Worm (Caenorhabditis elegans) whole organism, L2 larva: ENCODE data around the gene C44H4.6.
A peak's percentile ranks its signal among the peaks of the same experiment; 100 is the strongest.

Source experiments
- C34F6.9 ChIP-seq: fragments of 150-350 bp; optimal IDR thresholded peaks from 2 replicates; lab custom pipeline; 2014; ENCODE audit warnings: missing biosample characterization, missing genetic modification characterization
- F13H6.1 ChIP-seq: sonication (generic microtip); optimal IDR thresholded peaks from 2 replicates; lab custom pipeline; 2016; ENCODE audit warnings: missing genetic modification characterization, missing compliant biosample characterization
- R02D3.7 ChIP-seq: fragments of 150-350 bp; optimal IDR thresholded peaks from 2 replicates; lab custom pipeline; 2014; ENCODE audit warnings: missing biosample characterization, missing genetic modification characterization
- Y55F3AM.14 ChIP-seq: fragments of 200-800 bp; sonication (Bioruptor generic); optimal IDR thresholded peaks from 2 replicates; lab custom pipeline; 2018; ENCODE audit warnings: mild to moderate bottlenecking, missing genetic modification characterization, missing compliant biosample characterization
- ZK546.5 ChIP-seq: sonication (generic microtip); optimal IDR thresholded peaks from 2 replicates; lab custom pipeline; 2017; ENCODE audit warnings: missing biosample characterization, missing genetic modification characterization
- alr-1 ChIP-seq: fragments of 150-350 bp; optimal IDR thresholded peaks from 2 replicates; lab custom pipeline; 2014; ENCODE audit warnings: missing biosample characterization, missing genetic modification characterization
- aly-2 ChIP-seq: fragments of 150-350 bp; optimal IDR thresholded peaks from 2 replicates; lab custom pipeline; 2014; ENCODE audit warnings: missing biosample characterization, missing genetic modification characterization
- ama-1 ChIP-seq: fragments of 150-350 bp; optimal IDR thresholded peaks from 2 replicates; lab custom pipeline; 2018; ENCODE audit warnings: inconsistent platforms
- blmp-1 ChIP-seq: sonication (generic microtip); optimal IDR thresholded peaks from 2 replicates; lab custom pipeline; 2017; ENCODE audit warnings: missing genetic modification characterization, mild to moderate bottlenecking, missing compliant biosample characterization, antibody characterized with exemption, moderate library complexity; ENCODE audit not compliant: insufficient read depth
- ceh-16 ChIP-seq: fragments of 150-350 bp; optimal IDR thresholded peaks from 2 replicates; lab custom pipeline; 2014; ENCODE audit warnings: missing biosample characterization, missing genetic modification characterization
- ceh-82 ChIP-seq: fragments of 150-350 bp; optimal IDR thresholded peaks from 2 replicates; lab custom pipeline; 2014; ENCODE audit warnings: missing biosample characterization, missing genetic modification characterization
- crh-2 ChIP-seq: sonication (generic microtip); optimal IDR thresholded peaks from 2 replicates; lab custom pipeline; 2017; ENCODE audit warnings: missing biosample characterization, missing genetic modification characterization
- dmd-4 ChIP-seq: sonication (generic microtip); optimal IDR thresholded peaks from 2 replicates; lab custom pipeline; 2017; ENCODE audit warnings: missing biosample characterization, missing genetic modification characterization
- egl-27 ChIP-seq: sonication (generic microtip); optimal IDR thresholded peaks from 3 replicates; lab custom pipeline; 2017; ENCODE audit warnings: missing biosample characterization, missing genetic modification reagents, missing genetic modification characterization
- elt-1 ChIP-seq: fragments of 150-350 bp; optimal IDR thresholded peaks from 2 replicates; lab custom pipeline; 2014; ENCODE audit warnings: missing biosample characterization, missing genetic modification characterization
- elt-3 ChIP-seq: sonication (generic microtip); optimal IDR thresholded peaks from 2 replicates; lab custom pipeline; 2017; ENCODE audit warnings: missing biosample characterization, missing genetic modification characterization
- fos-1 ChIP-seq: fragments of 150-350 bp; optimal IDR thresholded peaks from 2 replicates; lab custom pipeline; 2014; ENCODE audit warnings: missing biosample characterization, missing genetic modification characterization
- gmeb-1 ChIP-seq: fragments of 150-350 bp; optimal IDR thresholded peaks from 2 replicates; lab custom pipeline; 2014; ENCODE audit warnings: missing biosample characterization, missing genetic modification characterization
- lin-11 ChIP-seq: fragments of 150-350 bp; sonication (generic microtip); optimal IDR thresholded peaks from 2 replicates; lab custom pipeline; 2014; ENCODE audit warnings: missing biosample characterization, missing genetic modification characterization, inconsistent platforms, mixed read lengths
- lin-13 ChIP-seq: fragments of 150-350 bp; optimal IDR thresholded peaks from 2 replicates; lab custom pipeline; 2014; ENCODE audit warnings: missing biosample characterization, missing genetic modification reagents, missing genetic modification characterization
- lin-39 ChIP-seq: fragments of 150-350 bp; optimal IDR thresholded peaks from 2 replicates; lab custom pipeline; 2014; ENCODE audit warnings: missing biosample characterization, missing genetic modification reagents, missing genetic modification characterization
- lsy-2 ChIP-seq, 2 experiments: fragments of 150-350 bp in 1 of 2; sonication (generic microtip) in 1 of 2; optimal IDR thresholded peaks; 2 replicates each; lab custom pipeline; 2014 to 2017; ENCODE audit warnings: missing biosample characterization in 2 of 2, missing genetic modification characterization in 2 of 2
- mab-5 ChIP-seq: fragments of 150-350 bp; optimal IDR thresholded peaks from 2 replicates; lab custom pipeline; 2014; ENCODE audit warnings: missing biosample characterization, missing genetic modification characterization
- mbf-1 ChIP-seq: sonication (generic microtip); optimal IDR thresholded peaks from 2 replicates; lab custom pipeline; 2017; ENCODE audit warnings: missing biosample characterization, missing genetic modification characterization
- mdl-1 ChIP-seq, 2 experiments: fragments of 150-350 bp in 1 of 2; sonication (generic microtip) in 1 of 2; optimal IDR thresholded peaks; 2 replicates each; lab custom pipeline; 2017; ENCODE audit warnings: missing biosample characterization in 2 of 2, missing genetic modification characterization in 2 of 2
- nhr-10 ChIP-seq: sonication (generic microtip); optimal IDR thresholded peaks from 2 replicates; lab custom pipeline; 2017; ENCODE audit warnings: missing biosample characterization, missing genetic modification characterization
- nhr-11 ChIP-seq: fragments of 150-350 bp; optimal IDR thresholded peaks from 2 replicates; lab custom pipeline; 2014; ENCODE audit warnings: missing biosample characterization, missing genetic modification characterization
- nhr-12 ChIP-seq: fragments of 150-350 bp; optimal IDR thresholded peaks from 2 replicates; lab custom pipeline; 2014; ENCODE audit warnings: missing biosample characterization, missing genetic modification characterization
- nhr-129 ChIP-seq: fragments of 150-350 bp; optimal IDR thresholded peaks from 2 replicates; lab custom pipeline; 2014; ENCODE audit warnings: missing biosample characterization, missing genetic modification characterization
- nhr-21 ChIP-seq: fragments of 150-350 bp; optimal IDR thresholded peaks from 2 replicates; lab custom pipeline; 2014; ENCODE audit warnings: missing biosample characterization, missing genetic modification characterization
- nhr-23 ChIP-seq: fragments of 150-350 bp; optimal IDR thresholded peaks from 2 replicates; lab custom pipeline; 2014; ENCODE audit warnings: missing biosample characterization, missing genetic modification reagents, missing genetic modification characterization
- nhr-237 ChIP-seq: fragments of 150-350 bp; optimal IDR thresholded peaks from 2 replicates; lab custom pipeline; 2014; ENCODE audit warnings: missing biosample characterization, missing genetic modification characterization
- nhr-25 ChIP-seq: fragments of 150-350 bp; sonication (generic microtip); optimal IDR thresholded peaks from 3 replicates; lab custom pipeline; 2014; ENCODE audit warnings: missing biosample characterization, missing genetic modification characterization
- nhr-6 ChIP-seq: fragments of 150-350 bp; optimal IDR thresholded peaks from 2 replicates; lab custom pipeline; 2014; ENCODE audit warnings: missing biosample characterization, missing genetic modification characterization
- nhr-77 ChIP-seq: fragments of 150-350 bp; optimal IDR thresholded peaks from 2 replicates; lab custom pipeline; 2014; ENCODE audit warnings: missing biosample characterization, missing genetic modification characterization
- peb-1 ChIP-seq: fragments of 150-350 bp; optimal IDR thresholded peaks from 2 replicates; lab custom pipeline; 2014; ENCODE audit warnings: missing biosample characterization, missing genetic modification characterization
- sem-4 ChIP-seq: fragments of 150-350 bp; optimal IDR thresholded peaks from 2 replicates; lab custom pipeline; 2014; ENCODE audit warnings: missing biosample characterization, missing genetic modification reagents, missing genetic modification characterization
- skn-1 ChIP-seq: sonication (generic microtip); optimal IDR thresholded peaks from 2 replicates; lab custom pipeline; 2017; ENCODE audit warnings: missing biosample characterization, missing genetic modification characterization
- sma-3 ChIP-seq: sonication (generic microtip); optimal IDR thresholded peaks from 2 replicates; lab custom pipeline; 2016; ENCODE audit warnings: missing genetic modification reagents, missing genetic modification characterization, missing compliant biosample characterization
- sma-9 ChIP-seq, 2 experiments: fragments of 150-350 bp in 1 of 2; sonication (generic microtip) in 1 of 2; optimal IDR thresholded peaks; 2 replicates each; lab custom pipeline; 2014 to 2016; ENCODE audit warnings: missing genetic modification characterization in 2 of 2, mild to moderate bottlenecking in 1 of 2, missing biosample characterization in 1 of 2, missing compliant biosample characterization in 1 of 2, missing genetic modification reagents in 1 of 2, moderate library complexity in 1 of 2
- snpc-4 ChIP-seq: fragments of 150-350 bp; optimal IDR thresholded peaks from 2 replicates; lab custom pipeline; 2014; ENCODE audit warnings: missing biosample characterization, missing genetic modification characterization
- unc-39 ChIP-seq: fragments of 150-350 bp; optimal IDR thresholded peaks from 2 replicates; lab custom pipeline; 2014; ENCODE audit warnings: missing biosample characterization, missing genetic modification characterization
- unc-55 ChIP-seq: fragments of 150-350 bp; sonication (generic microtip); optimal IDR thresholded peaks from 3 replicates; lab custom pipeline; 2014; ENCODE audit warnings: missing biosample characterization, missing genetic modification reagents, missing genetic modification characterization
- unc-62 ChIP-seq: fragments of 150-350 bp; optimal IDR thresholded peaks from 2 replicates; lab custom pipeline; 2014; ENCODE audit warnings: missing biosample characterization, missing genetic modification reagents, missing genetic modification characterization
- zag-1 ChIP-seq: fragments of 150-350 bp; optimal IDR thresholded peaks from 2 replicates; lab custom pipeline; 2014; ENCODE audit warnings: missing biosample characterization, missing genetic modification characterization
- ztf-1 ChIP-seq: fragments of 200-800 bp; sonication (Bioruptor generic); conservative IDR thresholded peaks from 2 replicates; pipeline ENCODE4 v1.3.6; 2022; ENCODE audit warnings: missing genetic modification characterization, missing compliant biosample characterization
- ztf-11 ChIP-seq: sonication (generic microtip); optimal IDR thresholded peaks from 2 replicates; lab custom pipeline; 2017; ENCODE audit warnings: missing biosample characterization, missing genetic modification characterization
- ztf-4 ChIP-seq: fragments of 150-350 bp; optimal IDR thresholded peaks from 2 replicates; lab custom pipeline; 2014; ENCODE audit warnings: missing biosample characterization, missing genetic modification characterization

Gene C44H4.6

DNA sequence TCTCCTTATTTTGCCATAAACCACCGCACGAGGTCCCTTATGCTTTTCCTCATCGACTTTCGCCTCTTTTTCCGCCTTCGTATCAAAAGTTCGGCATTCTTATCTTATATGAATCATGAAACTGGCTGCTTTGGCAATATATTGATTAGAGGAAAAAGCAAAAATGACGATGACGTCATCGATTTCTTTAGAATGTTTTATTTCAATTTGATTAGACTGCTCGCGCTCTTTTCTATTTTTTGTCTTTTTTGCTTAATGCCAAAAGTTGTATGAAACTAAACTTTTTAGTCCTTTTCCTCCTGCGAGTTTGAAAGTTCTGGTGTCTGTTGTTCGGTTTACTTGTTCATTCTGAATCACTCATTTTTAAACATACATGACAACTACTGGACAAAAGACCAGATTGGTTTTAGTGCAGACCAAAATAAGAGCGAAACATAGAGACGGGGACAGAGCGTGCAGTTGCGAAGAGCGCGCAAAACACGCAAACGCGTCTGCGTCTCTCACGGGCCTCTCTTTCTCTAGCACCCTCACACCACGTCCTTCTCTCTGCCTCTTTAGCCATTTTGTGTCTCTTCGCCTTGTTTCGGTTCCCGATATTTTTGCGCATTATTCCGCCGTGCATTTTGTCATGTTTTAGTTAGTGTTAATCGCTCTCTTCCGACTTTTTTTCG is 11.1 kb upstream of the C44H4.6 start:
- TF ChIP-seq sma-9 (GFP tag; optimal IDR thresholded peaks at IDR 0.05; lab: Kevin White, UChicago) (peak; percentile 72), sma-9 (tag; optimal IDR thresholded peaks at IDR 0.05; lab: Kevin White, UChicago) (no peak), nhr-237 (tag; lab: Kevin White, UChicago) (no peak), elt-1 (no peak), unc-62 (no peak), nhr-23 (no peak), ceh-82 (tag; lab: Kevin White, UChicago) (no peak), nhr-11 (no peak), fos-1 (tag; lab: Kevin White, UChicago) (peak; percentile 9), Y55F3AM.14 (no peak), peb-1 (tag; lab: Kevin White, UChicago) (no peak), dmd-4 (no peak), unc-39 (tag; lab: Kevin White, UChicago) (no peak), nhr-129 (tag; lab: Kevin White, UChicago) (peak; percentile 74), nhr-25 (tag; lab: Kevin White, UChicago) (no peak), nhr-6 (tag; lab: Kevin White, UChicago) (peak; percentile 16), lin-13 (GFP tag; lab: Kevin White, UChicago) (no peak), sem-4 (tag; lab: Kevin White, UChicago) (no peak), nhr-12 (no peak), R02D3.7 (tag; lab: Kevin White, UChicago) (no peak), zag-1 (tag; lab: Kevin White, UChicago) (peak; percentile 20), crh-2 (tag; lab: Kevin White, UChicago) (no peak), blmp-1 (tag; lab: Kevin White, UChicago) (peak; percentile 24), mdl-1 (tag; optimal IDR thresholded peaks at IDR 0.05; lab: Kevin White, UChicago) (peak; percentile 44 to 83), unc-55 (GFP tag; lab: Kevin White, UChicago) (peak; percentile 59), lin-11 (tag; lab: Kevin White, UChicago) (peak; percentile 42), C34F6.9 (tag; lab: Kevin White, UChicago) (no peak), lsy-2 (tag; optimal IDR thresholded peaks at IDR 0.05; lab: Kevin White, UChicago) (peak in 1 of 2 experiments; percentile 12), nhr-77 (tag; lab: Kevin White, UChicago) (no peak), mab-5 (tag; lab: Kevin White, UChicago) (no peak), lin-39 (tag; lab: Kevin White, UChicago) (no peak), ceh-16 (tag; lab: Kevin White, UChicago) (no peak), F13H6.1 (no peak), ama-1 (no peak), ZK546.5 (tag; lab: Kevin White, UChicago) (no peak), ztf-1 (no peak), skn-1 (tag; lab: Kevin White, UChicago) (no peak), sma-3 (GFP tag; lab: Kevin White, UChicago) (peak; percentile 13), mbf-1 (no peak), elt-3 (tag; lab: Kevin White, UChicago) (no peak), snpc-4 (tag; lab: Kevin White, UChicago) (no peak), gmeb-1 (tag; lab: Kevin White, UChicago) (no peak), aly-2 (tag; lab: Kevin White, UChicago) (no peak), egl-27 (tag; lab: Kevin White, UChicago) (no peak), nhr-21 (peak; percentile 26), nhr-10 (no peak), alr-1 (tag; lab: Kevin White, UChicago) (no peak), ztf-11 (tag; lab: Kevin White, UChicago) (no peak), ztf-4 (no peak)
